Fruit fly (Drosophila melanogaster) whole organism, wandering third instar larva: ENCODE data around the gene Art9.

Experiments
- CG9705 ChIP-seq: fragments of 200-800 bp; sonication (Bioruptor generic); optimal IDR thresholded peaks from 2 replicates; lab custom pipeline; 2018; ENCODE audit warnings: missing biosample characterization, mild to moderate bottlenecking, missing genetic modification characterization
- jim ChIP-seq: fragments of 175-275, 200-325 bp; sonication (Bioruptor generic); optimal IDR thresholded peaks from 2 replicates; lab custom pipeline; 2016; ENCODE audit warnings: missing biosample characterization, mild to moderate bottlenecking, missing genetic modification characterization

dm6 chr3R:13986648-13987047 is 43.4 kb upstream of the Art9 start:
- TF ChIP-seq CG9705 (GFP tag; lab: Kevin White, UChicago) (no peak), jim (GFP tag; lab: Kevin White, UChicago) (no peak)
